Worm (Caenorhabditis elegans): ENCODE results near the gene kle-2.
A peak's percentile ranks its signal among the peaks of the same experiment; 100 is the strongest.

kle-2 gene

DNA sequence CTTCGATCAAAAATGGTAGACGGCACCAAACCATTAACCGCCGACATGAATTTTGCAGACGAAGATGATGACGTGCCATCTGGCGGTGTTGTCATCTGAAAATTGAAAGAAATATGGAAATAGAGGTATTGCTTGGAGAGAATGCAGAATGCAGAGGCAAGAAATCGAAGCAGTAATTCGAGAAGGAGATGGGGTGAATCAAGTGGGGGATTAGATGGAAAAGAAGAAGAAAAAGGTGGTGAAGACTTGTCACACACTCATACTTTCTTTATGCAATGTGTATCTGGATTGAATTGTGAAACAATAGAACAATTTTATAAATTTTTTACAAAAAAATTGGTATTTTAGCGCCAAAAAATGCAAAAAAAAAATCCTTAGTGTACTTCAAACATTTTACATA lies 16.7 kb upstream of the kle-2 start, which contains the start of gene tag-250:
Gene tag-250, minus strand, starts transcription at position 101 of the 400 bp plus-strand sequence.
- TF ChIP-seq lin-39 (tag; optimal IDR thresholded peaks at IDR 0.05) (no peak), jun-1 (tag; optimal IDR thresholded peaks at IDR 0.05) (no peak), ceh-16 (tag; optimal IDR thresholded peaks at IDR 0.05) (no peak), nfya-1 (tag; optimal IDR thresholded peaks at IDR 0.05; ENCODE audit: insufficient read depth) (no peak)

DNA sequence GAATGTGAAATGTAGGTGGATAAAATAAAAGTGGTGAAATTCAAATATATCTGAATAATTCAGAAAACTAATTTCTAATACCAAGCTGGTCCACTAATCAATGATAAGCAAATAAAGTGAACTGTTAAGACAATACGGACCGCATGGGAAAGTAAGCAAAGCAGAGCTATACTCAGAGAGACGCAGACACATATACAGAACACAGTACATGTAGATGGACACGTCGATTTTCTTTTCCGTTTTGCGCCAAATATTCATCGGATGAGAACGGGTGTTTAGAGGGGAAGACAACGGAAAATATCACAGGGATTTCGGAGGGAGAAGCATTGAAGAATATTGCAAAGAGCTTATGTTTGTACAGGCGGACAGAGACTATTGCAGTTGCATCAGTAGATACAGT lies 15.5 kb upstream of the kle-2 start:
- no peak for TF ChIP-seq elt-2 (tag; optimal IDR thresholded peaks at IDR 0.05)
- peak; percentile 48 for TF ChIP-seq pha-4 (tag; optimal IDR thresholded peaks at IDR 0.05)
- peak; percentile 3 for TF ChIP-seq snpc-4 (tag; optimal IDR thresholded peaks at IDR 0.05)

DNA sequence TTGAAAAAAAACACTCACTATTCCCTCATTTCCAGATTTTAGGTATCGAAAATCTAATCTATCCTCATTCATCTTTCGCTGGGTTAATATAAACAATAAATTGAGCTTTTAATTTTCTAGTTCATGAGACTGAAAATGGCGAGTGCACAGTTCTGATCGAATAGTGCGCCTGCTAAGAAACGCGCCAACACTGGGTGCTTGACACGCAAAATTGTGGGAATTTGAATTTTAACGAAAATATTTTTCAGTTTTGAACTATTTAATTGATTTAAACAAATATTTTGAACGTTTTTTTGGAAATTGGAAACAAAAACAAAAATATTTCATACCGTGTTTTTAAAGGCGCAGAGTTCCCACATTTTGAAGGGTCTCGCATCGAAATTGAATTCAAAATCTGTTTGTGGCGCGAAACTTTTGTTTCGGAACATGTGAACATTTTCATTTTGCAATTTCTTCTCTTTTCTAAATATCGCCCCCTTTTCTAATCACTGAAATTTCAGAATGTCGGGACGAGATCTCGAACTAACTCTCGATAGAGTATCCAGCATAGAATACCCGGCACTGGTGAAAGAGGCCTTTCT lies 12.9 kb upstream of the kle-2 start, which contains the start of the genes C29E4.13 and npp-15:
Gene C29E4.13, minus strand, starts transcription at position 169 of the 581 bp plus-strand sequence.
Gene npp-15, plus strand, starts transcription at position 495 of the 581 bp plus-strand sequence.
- TF ChIP-seq nhr-23 (tag; optimal IDR thresholded peaks at IDR 0.05) (peak; percentile 13), pha-4 (tag; optimal IDR thresholded peaks at IDR 0.05) (peak; percentile 71), elt-1 (tag; optimal IDR thresholded peaks at IDR 0.05) (no peak), nhr-67 (tag; optimal IDR thresholded peaks at IDR 0.05) (no peak), elt-2 (tag; optimal IDR thresholded peaks at IDR 0.05) (peak; percentile 19), snpc-4 (tag; optimal IDR thresholded peaks at IDR 0.05) (peak; percentile 10), nhr-25 (tag; optimal IDR thresholded peaks at IDR 0.05) (peak; percentile 8), ama-1 (optimal IDR thresholded peaks at IDR 0.05) (no peak), egl-27 (tag; optimal IDR thresholded peaks at IDR 0.05) (no peak), lin-15B (tag; optimal IDR thresholded peaks at IDR 0.05) (peak; percentile 61), ZK546.5 (tag; optimal IDR thresholded peaks at IDR 0.05) (no peak)

DNA sequence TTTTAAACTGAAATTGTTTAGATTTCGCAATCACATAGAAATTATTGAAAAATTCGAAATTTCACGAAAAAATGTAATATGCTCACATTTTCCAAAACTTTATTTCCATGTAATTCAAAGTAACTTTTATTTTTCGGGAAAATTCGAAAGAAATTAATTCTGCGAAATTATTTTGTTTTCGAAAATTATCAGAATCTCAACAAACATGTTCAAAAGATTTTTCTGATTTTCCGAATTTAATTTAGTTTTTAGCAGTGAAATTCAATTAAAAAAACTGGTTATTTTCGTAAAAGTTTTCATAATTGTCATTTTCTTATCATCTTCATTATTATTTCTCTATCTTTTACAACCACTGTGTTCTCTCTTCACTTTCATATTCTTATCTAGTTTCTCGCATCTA lies 8.3 kb upstream of the kle-2 start, which contains the start of gene ran-2:
Gene ran-2, plus strand, starts transcription at position 301 of the 400 bp plus-strand sequence.
- TF ChIP-seq hmg-11 (tag; optimal IDR thresholded peaks at IDR 0.05) (no peak), elt-2 (tag; optimal IDR thresholded peaks at IDR 0.05) (peak; percentile 39), unc-39 (tag; optimal IDR thresholded peaks at IDR 0.05) (no peak), ceh-28 (tag; optimal IDR thresholded peaks at IDR 0.05) (no peak), zag-1 (tag; optimal IDR thresholded peaks at IDR 0.05) (no peak), ceh-16 (tag; optimal IDR thresholded peaks at IDR 0.05) (no peak), elt-3 (tag; optimal IDR thresholded peaks at IDR 0.05) (no peak)

DNA sequence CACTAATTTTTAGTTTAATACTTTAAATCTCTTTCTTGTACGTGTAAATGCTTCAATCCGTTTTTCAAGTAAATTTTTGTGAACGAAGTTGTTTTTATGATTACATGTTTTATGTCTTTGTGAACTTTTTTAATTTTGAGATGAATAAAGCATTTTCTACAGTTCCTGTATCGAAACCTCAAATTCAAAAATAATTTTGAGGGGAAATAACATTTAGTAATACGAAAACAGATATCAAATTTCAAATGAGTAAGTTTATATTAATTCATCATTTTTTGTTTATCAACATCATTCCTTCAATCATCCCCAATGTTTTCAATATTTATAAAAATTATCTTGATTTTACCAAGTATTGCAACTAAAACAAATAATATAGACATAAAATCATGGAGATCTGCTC lies 4.0 kb upstream of the kle-2 start, which contains the start of gene C29E4.10:
Gene C29E4.10, plus strand, starts transcription at position 301 of the 400 bp plus-strand sequence.
- TF ChIP-seq ceh-82 (tag; optimal IDR thresholded peaks at IDR 0.05) (no peak), egl-27 (tag; optimal IDR thresholded peaks at IDR 0.05) (no peak), snpc-4 (tag; optimal IDR thresholded peaks at IDR 0.05) (no peak), pha-4 (tag; optimal IDR thresholded peaks at IDR 0.05) (no peak), unc-39 (tag; optimal IDR thresholded peaks at IDR 0.05) (no peak), nhr-67 (tag; optimal IDR thresholded peaks at IDR 0.05) (no peak), lsy-12 (tag; optimal IDR thresholded peaks at IDR 0.05) (no peak), daf-12 (tag; optimal IDR thresholded peaks at IDR 0.05) (no peak), nfya-1 (tag; optimal IDR thresholded peaks at IDR 0.05; ENCODE audit: insufficient read depth) (no peak), sea-2 (GFP tag; optimal IDR thresholded peaks at IDR 0.05) (no peak), nhr-237 (tag; optimal IDR thresholded peaks at IDR 0.05) (no peak), fos-1 (tag; optimal IDR thresholded peaks at IDR 0.05) (no peak), hmg-11 (tag; optimal IDR thresholded peaks at IDR 0.05) (no peak), nhr-76 (tag; optimal IDR thresholded peaks at IDR 0.05) (no peak), mml-1 (tag; optimal IDR thresholded peaks at IDR 0.05) (no peak), nhr-25 (tag; optimal IDR thresholded peaks at IDR 0.05) (no peak), skn-1 (tag; optimal IDR thresholded peaks at IDR 0.05) (no peak), ztf-11 (tag; optimal IDR thresholded peaks at IDR 0.05) (no peak), eor-1 (tag; optimal IDR thresholded peaks at IDR 0.05) (no peak)

DNA sequence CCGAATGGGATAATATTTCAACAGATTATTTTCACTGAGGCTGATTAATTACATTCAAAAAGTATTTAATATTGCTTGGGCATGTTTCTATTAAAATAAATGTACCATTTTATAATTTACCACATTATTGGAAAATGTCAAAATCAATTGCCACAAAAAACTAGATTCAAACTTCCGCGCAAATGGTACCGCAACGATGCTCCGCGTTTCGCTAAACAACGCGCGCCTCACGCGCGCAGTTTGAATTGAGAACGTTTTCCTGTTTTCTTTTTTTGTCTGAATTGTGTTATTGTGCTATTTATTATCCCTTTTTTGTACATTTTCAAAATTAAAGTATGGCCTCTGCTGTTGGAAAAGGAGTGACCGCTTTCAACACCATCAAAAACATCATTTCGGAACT lies 698 bp upstream of the kle-2 start, which contains the start of gene C29E4.12:
Gene C29E4.12, plus strand, starts transcription at position 333 of the 400 bp plus-strand sequence.
- TF ChIP-seq ceh-82 (tag; optimal IDR thresholded peaks at IDR 0.05) (no peak), egl-27 (tag; optimal IDR thresholded peaks at IDR 0.05) (no peak), ZK546.5 (tag; optimal IDR thresholded peaks at IDR 0.05) (no peak), nhr-67 (tag; optimal IDR thresholded peaks at IDR 0.05) (no peak), fkh-2 (tag; optimal IDR thresholded peaks at IDR 0.05) (no peak), R02D3.7 (tag; optimal IDR thresholded peaks at IDR 0.05) (peak; percentile 17), unc-39 (tag; optimal IDR thresholded peaks at IDR 0.05) (no peak), elt-2 (tag; optimal IDR thresholded peaks at IDR 0.05) (no peak), nhr-43 (tag; optimal IDR thresholded peaks at IDR 0.05; ENCODE audit: poor library complexity, severe bottlenecking) (peak; percentile 39), daf-12 (tag; optimal IDR thresholded peaks at IDR 0.05) (no peak), lin-15B (tag; optimal IDR thresholded peaks at IDR 0.05) (peak; percentile 91), zag-1 (tag; optimal IDR thresholded peaks at IDR 0.05) (no peak), ztf-4 (tag; optimal IDR thresholded peaks at IDR 0.05) (no peak), jun-1 (tag; optimal IDR thresholded peaks at IDR 0.05) (no peak), egl-5 (tag; optimal IDR thresholded peaks at IDR 0.05) (peak; percentile 38), nhr-11 (tag; optimal IDR thresholded peaks at IDR 0.05) (no peak), aly-2 (tag; optimal IDR thresholded peaks at IDR 0.05) (no peak), pha-4 (tag; optimal IDR thresholded peaks at IDR 0.05) (peak; percentile 79), nhr-28 (tag; optimal IDR thresholded peaks at IDR 0.05) (no peak), nhr-77 (tag; optimal IDR thresholded peaks at IDR 0.05) (peak; percentile 48), lsy-12 (tag; optimal IDR thresholded peaks at IDR 0.05) (no peak), fkh-10 (GFP tag; optimal IDR thresholded peaks at IDR 0.05) (peak; percentile 26)
